Worm (Caenorhabditis elegans): Measurements from ENCODE around the gene ZK370.4.

Gene ZK370.4

DNA sequence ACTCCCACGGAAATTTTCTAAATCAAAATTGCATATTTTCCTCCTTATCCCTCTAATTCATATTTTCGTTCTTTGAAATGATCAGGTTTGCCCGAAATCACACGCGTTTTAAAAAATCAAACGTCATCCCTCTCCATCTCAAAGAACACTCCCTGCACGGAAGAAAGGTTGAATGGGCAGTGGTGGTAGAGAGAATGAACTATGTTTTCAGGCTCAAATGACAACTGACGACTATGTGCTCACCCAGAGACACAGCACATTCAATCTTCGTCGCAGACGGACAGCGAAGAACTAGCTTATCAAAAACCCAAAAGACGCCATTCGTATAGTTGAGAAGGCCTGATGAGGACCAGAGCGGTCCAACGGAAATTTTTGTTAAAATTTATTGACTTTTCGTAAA, 8.6 kb upstream of the ZK370.4 start:
- no peak for TF ChIP-seq unc-62 (GFP tag; optimal IDR thresholded peaks at IDR 0.05)
- TF ChIP-seq tbx-2 (tag; optimal IDR thresholded peaks at IDR 0.05): no peak
- TF ChIP-seq daf-12 (tag; optimal IDR thresholded peaks at IDR 0.05): no peak
- TF ChIP-seq elt-3 (tag; optimal IDR thresholded peaks at IDR 0.05): no peak
- TF ChIP-seq nhr-77 (tag; optimal IDR thresholded peaks at IDR 0.05): no peak
- no peak for TF ChIP-seq lin-39 (tag; optimal IDR thresholded peaks at IDR 0.05)
- TF ChIP-seq nhr-25 (tag; optimal IDR thresholded peaks at IDR 0.05): no peak
- no peak for TF ChIP-seq nhr-28 (tag; optimal IDR thresholded peaks at IDR 0.05)
- peak; percentile 26 for TF ChIP-seq egl-5 (tag; optimal IDR thresholded peaks at IDR 0.05)
- TF ChIP-seq mdl-1 (tag; optimal IDR thresholded peaks at IDR 0.05): no peak
- TF ChIP-seq ama-1 (optimal IDR thresholded peaks at IDR 0.05): no peak
- peak; percentile 46 for TF ChIP-seq nfya-1 (tag; optimal IDR thresholded peaks at IDR 0.05; ENCODE audit: insufficient read depth)
- TF ChIP-seq elt-2 (tag; optimal IDR thresholded peaks at IDR 0.05): no peak
- no peak for TF ChIP-seq nhr-237 (tag; optimal IDR thresholded peaks at IDR 0.05)

- TF ChIP-seq ceh-9 (tag; optimal IDR thresholded peaks at IDR 0.05) (no peak), pqm-1 (tag; optimal IDR thresholded peaks at IDR 0.05) (peak; percentile 96), fkh-10 (GFP tag; optimal IDR thresholded peaks at IDR 0.05) (no peak), elt-1 (tag; optimal IDR thresholded peaks at IDR 0.05) (peak; percentile 81), snpc-4 (tag; optimal IDR thresholded peaks at IDR 0.05) (peak; percentile 4), jun-1 (tag; optimal IDR thresholded peaks at IDR 0.05) (peak; percentile 45), mdl-1 (tag; optimal IDR thresholded peaks at IDR 0.05) (peak; percentile 81), mml-1 (tag; optimal IDR thresholded peaks at IDR 0.05) (no peak), nhr-25 (tag; optimal IDR thresholded peaks at IDR 0.05) (peak; percentile 28), nfya-1 (tag; optimal IDR thresholded peaks at IDR 0.05; ENCODE audit: insufficient read depth) (peak; percentile 3), nhr-43 (tag; optimal IDR thresholded peaks at IDR 0.05; ENCODE audit: poor library complexity, severe bottlenecking) (peak; percentile 50), nhr-23 (tag; optimal IDR thresholded peaks at IDR 0.05) (peak; percentile 77), pha-4 (tag; optimal IDR thresholded peaks at IDR 0.05) (peak; percentile 32), elt-2 (tag; optimal IDR thresholded peaks at IDR 0.05) (peak; percentile 95), elt-3 (tag; optimal IDR thresholded peaks at IDR 0.05) (peak in 1 of 3 experiments; percentile 0)
Observed at ce11 chrIII:8739126-8739525, 7.9 kb upstream of the ZK370.4 start.

ce11 chrIII:8738289-8738688, 7.1 kb upstream of the ZK370.4 start:
- TF ChIP-seq ceh-28 (tag; optimal IDR thresholded peaks at IDR 0.05): no peak
- TF ChIP-seq zag-1 (tag; optimal IDR thresholded peaks at IDR 0.05): no peak
- no peak for TF ChIP-seq nhr-12 (tag; optimal IDR thresholded peaks at IDR 0.05)
- no peak for TF ChIP-seq nhr-76 (tag; optimal IDR thresholded peaks at IDR 0.05)
- TF ChIP-seq lin-39 (tag; optimal IDR thresholded peaks at IDR 0.05): no peak
- no peak for TF ChIP-seq egl-27 (tag; optimal IDR thresholded peaks at IDR 0.05)
- TF ChIP-seq daf-12 (tag; optimal IDR thresholded peaks at IDR 0.05): no peak
- no peak for TF ChIP-seq ceh-16 (tag; optimal IDR thresholded peaks at IDR 0.05)
- TF ChIP-seq nhr-28 (tag; optimal IDR thresholded peaks at IDR 0.05): no peak
- TF ChIP-seq hmg-11 (tag; optimal IDR thresholded peaks at IDR 0.05): no peak
- TF ChIP-seq ama-1 (optimal IDR thresholded peaks at IDR 0.05): no peak
- TF ChIP-seq nfya-1 (tag; optimal IDR thresholded peaks at IDR 0.05; ENCODE audit: insufficient read depth): no peak
- TF ChIP-seq ceh-9 (tag; optimal IDR thresholded peaks at IDR 0.05): no peak
- TF ChIP-seq nhr-11 (tag; optimal IDR thresholded peaks at IDR 0.05): no peak
- TF ChIP-seq ztf-11 (tag; optimal IDR thresholded peaks at IDR 0.05): no peak
- no peak for TF ChIP-seq tbx-2 (tag; optimal IDR thresholded peaks at IDR 0.05)
- TF ChIP-seq R02D3.7 (tag; optimal IDR thresholded peaks at IDR 0.05): no peak
- TF ChIP-seq elt-3 (tag; optimal IDR thresholded peaks at IDR 0.05): no peak

- TF ChIP-seq elt-3 (tag; optimal IDR thresholded peaks at IDR 0.05) (no peak), eor-1 (tag; optimal IDR thresholded peaks at IDR 0.05) (no peak), R02D3.7 (tag; optimal IDR thresholded peaks at IDR 0.05) (no peak), ceh-82 (tag; optimal IDR thresholded peaks at IDR 0.05) (no peak)
Observed at ce11 chrIII:8737391-8737790, 6.2 kb upstream of the ZK370.4 start.

Measured in whole organism, L3 larva.